Worm (Caenorhabditis elegans): ENCODE measurements around the gene Y51B9A.9.

- TF ChIP-seq ZK546.5 (tag; optimal IDR thresholded peaks at IDR 0.05) (no peak), nhr-11 (tag; optimal IDR thresholded peaks at IDR 0.05) (no peak), lin-11 (tag; optimal IDR thresholded peaks at IDR 0.05) (no peak), nhr-25 (tag; optimal IDR thresholded peaks at IDR 0.05) (no peak), elt-3 (tag; optimal IDR thresholded peaks at IDR 0.05) (no peak), R02D3.7 (tag; optimal IDR thresholded peaks at IDR 0.05) (no peak), unc-39 (tag; optimal IDR thresholded peaks at IDR 0.05) (no peak), blmp-1 (tag; optimal IDR thresholded peaks at IDR 0.05; ENCODE audit: insufficient read depth) (no peak), ama-1 (optimal IDR thresholded peaks at IDR 0.05) (no peak), snpc-4 (tag; optimal IDR thresholded peaks at IDR 0.05) (no peak), alr-1 (tag; optimal IDR thresholded peaks at IDR 0.05) (no peak)
Observed at ce11 chrII:9372393-9372792, 25.0 kb downstream of the Y51B9A.9 start, which contains the start of gene C06C3.3.
